Fruit fly (Drosophila melanogaster) whole organism, embryonic: ENCODE measurements around the gene Ide.
A peak's percentile ranks its signal among the peaks of the same experiment; 100 is the strongest.

Experiments used
- Asciz ChIP-seq: fragments of 200-800 bp; sonication (Bioruptor generic); optimal IDR thresholded peaks from 2 replicates; lab custom pipeline; 2017; ENCODE audit warnings: missing biosample characterization, mild to moderate bottlenecking, missing genetic modification characterization, missing genetic modification reagents
- Atf-2 ChIP-seq: fragments of 200-800 bp; sonication (Bioruptor generic); optimal IDR thresholded peaks from 2 replicates; lab custom pipeline; 2016; ENCODE audit warnings: missing biosample characterization, missing genetic modification characterization
- Atf6 ChIP-seq: fragments of 200-800 bp; sonication (Bioruptor generic); IDR thresholded peaks from 2 replicates; pipeline ENCODE4 v1.3.6; 2022; ENCODE audit warnings: missing biosample characterization, missing genetic modification characterization
- Awh ChIP-seq: fragments of 200-800 bp; sonication (Bioruptor generic); IDR thresholded peaks from 2 replicates; pipeline ENCODE4, ENCODE4 v1.3.6; 2022; ENCODE audit warnings: missing biosample characterization, missing genetic modification characterization
- Blimp-1 ChIP-seq: fragments of 200-800 bp; sonication (Bioruptor generic); optimal IDR thresholded peaks from 3 replicates; lab custom pipeline; 2018; ENCODE audit warnings: missing biosample characterization, missing genetic modification characterization, mild to moderate bottlenecking, moderate library complexity, missing genetic modification reagents
- CG10274 ChIP-seq: fragments of 200-800 bp; sonication (Bioruptor generic); optimal IDR thresholded peaks from 3 replicates; lab custom pipeline; 2017; ENCODE audit warnings: missing biosample characterization, mild to moderate bottlenecking, missing genetic modification characterization
- CG13624 ChIP-seq: fragments of 200-800 bp; sonication (Bioruptor generic); optimal IDR thresholded peaks from 2 replicates; lab custom pipeline; 2016; ENCODE audit warnings: missing biosample characterization, missing genetic modification characterization
- CG17612 ChIP-seq: fragments of 200-800 bp; sonication (Bioruptor generic); IDR thresholded peaks from 2 replicates; pipeline ENCODE4 v1.3.6; 2022; ENCODE audit warnings: missing biosample characterization, missing genetic modification characterization
- CG17912 ChIP-seq: fragments of 200-800 bp; sonication (Bioruptor generic); optimal IDR thresholded peaks from 2 replicates; lab custom pipeline; 2018; ENCODE audit warnings: missing biosample characterization, mild to moderate bottlenecking, missing genetic modification characterization
- CG3065 ChIP-seq: fragments of 200-800 bp; sonication (Bioruptor generic); optimal IDR thresholded peaks from 2 replicates; lab custom pipeline; 2016; ENCODE audit warnings: missing biosample characterization, missing genetic modification characterization
- CG32767 ChIP-seq: fragments of 200-800 bp; sonication (Bioruptor generic); IDR thresholded peaks from 2 replicates; pipeline ENCODE4 v1.3.6; 2022; ENCODE audit warnings: missing biosample characterization, missing genetic modification characterization
- CG33557 ChIP-seq: fragments of 200-800 bp; sonication (Bioruptor generic); optimal IDR thresholded peaks from 2 replicates; lab custom pipeline; 2019; ENCODE audit warnings: missing biosample characterization, mild to moderate bottlenecking, missing genetic modification characterization, moderate library complexity
- CG34376 ChIP-seq: fragments of 200-800 bp; sonication (Bioruptor generic); optimal IDR thresholded peaks from 2 replicates; lab custom pipeline; 2018; ENCODE audit warnings: missing biosample characterization, mild to moderate bottlenecking, missing genetic modification characterization
- CG43689 ChIP-seq: fragments of 200-800 bp; sonication (Bioruptor generic); IDR thresholded peaks from 2 replicates; pipeline ENCODE4 v1.3.6; 2022; ENCODE audit warnings: missing biosample characterization, missing genetic modification characterization
- CG5245 ChIP-seq: fragments of 200-800 bp; sonication (Bioruptor generic); optimal IDR thresholded peaks from 3 replicates; lab custom pipeline; 2016; ENCODE audit warnings: missing biosample characterization, missing genetic modification characterization
- CG6689 ChIP-seq: fragments of 200-800 bp; sonication (Bioruptor generic); IDR thresholded peaks from 2 replicates; pipeline ENCODE4 v1.3.6; 2022; ENCODE audit warnings: missing biosample characterization, missing genetic modification characterization
- CG6791 ChIP-seq: fragments of 200-800 bp; sonication (Bioruptor generic); IDR thresholded peaks from 3 replicates; pipeline ENCODE4 v1.3.6; 2022; ENCODE audit warnings: missing biosample characterization, missing genetic modification characterization; ENCODE audit not compliant: partially characterized antibody
- CG7839 ChIP-seq: fragments of 200-800 bp; sonication (Bioruptor generic); optimal IDR thresholded peaks from 3 replicates; lab custom pipeline; 2018; ENCODE audit warnings: missing biosample characterization, mild to moderate bottlenecking, missing genetic modification characterization, moderate library complexity
- CG8281 ChIP-seq: fragments of 200-800 bp; sonication (Bioruptor generic); optimal IDR thresholded peaks from 2 replicates; lab custom pipeline; 2018; ENCODE audit warnings: missing biosample characterization, mild to moderate bottlenecking, missing genetic modification characterization, moderate library complexity
- CG9876 ChIP-seq: fragments of 200-800 bp; sonication (Bioruptor generic); optimal IDR thresholded peaks from 2 replicates; lab custom pipeline; 2016; ENCODE audit warnings: missing biosample characterization, missing genetic modification characterization
- CkIIα-i1 ChIP-seq: fragments of 200-800 bp; sonication (Bioruptor generic); IDR thresholded peaks from 2 replicates; pipeline ENCODE4 v1.3.6; 2022; ENCODE audit warnings: missing biosample characterization, missing genetic modification characterization
- Dll ChIP-seq: fragments of 200-800 bp; sonication (Bioruptor generic); IDR thresholded peaks from 4 replicates; pipeline ENCODE4 v1.3.6; 2022; ENCODE audit warnings: missing biosample characterization, missing genetic modification characterization; ENCODE audit not compliant: partially characterized antibody
- HmgZ ChIP-seq: fragments of 200-800 bp; sonication (Bioruptor generic); optimal IDR thresholded peaks from 2 replicates; lab custom pipeline; 2018; ENCODE audit warnings: missing biosample characterization, mild to moderate bottlenecking, missing genetic modification characterization
- MBD-R2 ChIP-seq: fragments of 200-800 bp; sonication (Bioruptor generic); IDR thresholded peaks from 2 replicates; pipeline ENCODE4 v1.3.6; 2022; ENCODE audit warnings: missing biosample characterization, missing genetic modification characterization
- Nf-YB ChIP-seq: fragments of 200-800 bp; sonication (Bioruptor generic); optimal IDR thresholded peaks from 3 replicates; lab custom pipeline; 2019; ENCODE audit warnings: missing biosample characterization, mild to moderate bottlenecking, missing genetic modification characterization, moderate library complexity
- Pdp1 ChIP-seq, 2 experiments: fragments of 200-800 bp; sonication (Bioruptor generic); optimal IDR thresholded peaks; 3 replicates each; lab custom pipeline; 2016; ENCODE audit warnings: missing biosample characterization in 2 of 2, missing genetic modification characterization in 2 of 2, mild to moderate bottlenecking in 1 of 2, moderate library complexity in 1 of 2
- Ravus ChIP-seq: fragments of 200-800 bp; sonication (Bioruptor generic); IDR thresholded peaks from 2 replicates; pipeline ENCODE4 v1.3.6; 2022; ENCODE audit warnings: missing biosample characterization, missing genetic modification characterization
- Side ChIP-seq: fragments of 200-800 bp; sonication (Bioruptor generic); optimal IDR thresholded peaks from 2 replicates; lab custom pipeline; 2016; ENCODE audit warnings: missing biosample characterization, missing genetic modification characterization
- Six4 ChIP-seq: fragments of 200-800 bp; sonication (Bioruptor generic); optimal IDR thresholded peaks from 2 replicates; lab custom pipeline; 2016; ENCODE audit warnings: missing biosample characterization, missing genetic modification characterization
- Sox102F ChIP-seq: fragments of 200-800 bp; sonication (Bioruptor generic); optimal IDR thresholded peaks from 2 replicates; lab custom pipeline; 2018; ENCODE audit warnings: missing biosample characterization, mild to moderate bottlenecking, missing genetic modification characterization, moderate library complexity
- Sry-β ChIP-seq: fragments of 200-800 bp; sonication (Bioruptor generic); optimal IDR thresholded peaks from 2 replicates; lab custom pipeline; 2018; ENCODE audit warnings: missing biosample characterization, mild to moderate bottlenecking, missing genetic modification characterization, moderate library complexity
- Stat92E ChIP-seq, 3 experiments: fragments of >200 bp in 2 of 3; fragments of 200-800 bp in 1 of 3; sonication (Bioruptor generic) in 1 of 3; optimal IDR thresholded peaks; 2 replicates each; lab custom pipeline; 2017 to 2019; ENCODE audit warnings: missing biosample characterization in 3 of 3, missing genetic modification characterization in 3 of 3, mild to moderate bottlenecking in 1 of 3, moderate library complexity in 1 of 3
- Trl ChIP-seq, 3 experiments: fragments of >200 bp in 2 of 3; fragments of 200-800 bp in 1 of 3; sonication (Bioruptor generic) in 1 of 3; optimal IDR thresholded peaks; 2 replicates in 1 of 3; 3 replicates in 2 of 3; lab custom pipeline; 2016 to 2017; ENCODE audit warnings: missing biosample characterization in 1 of 3, missing genetic modification characterization in 1 of 3
- Xrp1 ChIP-seq: fragments of 200-800 bp; sonication (Bioruptor generic); IDR thresholded peaks from 2 replicates; pipeline ENCODE4 v1.3.6; 2022; ENCODE audit warnings: missing biosample characterization, missing genetic modification characterization
- ac ChIP-seq: fragments of 200-800 bp; sonication (Bioruptor generic); optimal IDR thresholded peaks from 3 replicates; lab custom pipeline; 2017; ENCODE audit warnings: missing biosample characterization, mild to moderate bottlenecking, missing genetic modification characterization
- br ChIP-seq: fragments of >200 bp; optimal IDR thresholded peaks from 2 replicates; lab custom pipeline; 2017
- dati ChIP-seq: fragments of 200-800 bp; sonication (Bioruptor generic); IDR thresholded peaks from 2 replicates; pipeline ENCODE4 v1.3.6; 2022; ENCODE audit warnings: missing biosample characterization, missing genetic modification characterization
- ftz-f1 ChIP-seq: fragments of 200-800 bp; sonication (Bioruptor generic); optimal IDR thresholded peaks from 2 replicates; lab custom pipeline; 2016; ENCODE audit warnings: missing biosample characterization, missing genetic modification characterization
- fu2 ChIP-seq: fragments of 200-800 bp; sonication (Bioruptor generic); optimal IDR thresholded peaks from 2 replicates; lab custom pipeline; 2016; ENCODE audit warnings: missing biosample characterization, missing genetic modification characterization
- kni ChIP-seq: fragments of 200-800 bp; sonication (Bioruptor generic); optimal IDR thresholded peaks from 3 replicates; lab custom pipeline; 2017; ENCODE audit warnings: mild to moderate bottlenecking, missing biosample characterization, missing genetic modification reagents, missing genetic modification characterization
- lbe ChIP-seq: fragments of 200-800 bp; sonication (Bioruptor generic); optimal IDR thresholded peaks from 2 replicates; lab custom pipeline; 2016; ENCODE audit warnings: missing biosample characterization, mild to moderate bottlenecking, missing genetic modification characterization
- lilli ChIP-seq: fragments of 200-800 bp; sonication (Bioruptor generic); optimal IDR thresholded peaks from 3 replicates; lab custom pipeline; 2016; ENCODE audit warnings: missing biosample characterization, missing genetic modification characterization
- lmd ChIP-seq: fragments of 200-800 bp; sonication (Bioruptor generic); IDR thresholded peaks from 2 replicates; pipeline ENCODE4 v1.3.6; 2022; ENCODE audit warnings: missing biosample characterization, missing genetic modification characterization
- lov ChIP-seq, 2 experiments: fragments of 200-800 bp in 1 of 2; fragments of >200 bp in 1 of 2; sonication (Bioruptor generic) in 1 of 2; IDR thresholded peaks in 1 of 2; optimal IDR thresholded peaks in 1 of 2; 2 replicates in 1 of 2; 3 replicates in 1 of 2; pipeline versions ENCODE4 v1.3.6 to Lab custom; 2017 to 2022; ENCODE audit warnings: missing biosample characterization in 1 of 2, missing genetic modification characterization in 1 of 2
- pb ChIP-seq: fragments of 200-800 bp; sonication (Bioruptor generic); optimal IDR thresholded peaks from 3 replicates; lab custom pipeline; 2016; ENCODE audit warnings: missing biosample characterization, missing genetic modification characterization
- rib ChIP-seq: fragments of 200-800 bp; sonication (Bioruptor generic); IDR thresholded peaks from 2 replicates; pipeline ENCODE4 v1.3.6; 2022; ENCODE audit warnings: missing biosample characterization, missing genetic modification characterization
- run ChIP-seq: fragments of 200-800 bp; sonication (Bioruptor generic); optimal IDR thresholded peaks from 3 replicates; lab custom pipeline; 2018; ENCODE audit warnings: missing biosample characterization, mild to moderate bottlenecking, missing genetic modification characterization
- slp2 ChIP-seq: fragments of 200-800 bp; sonication (Bioruptor generic); optimal IDR thresholded peaks from 2 replicates; lab custom pipeline; 2016; ENCODE audit warnings: missing biosample characterization, missing genetic modification characterization
- tin ChIP-seq: fragments of 200-800 bp; sonication (Bioruptor generic); optimal IDR thresholded peaks from 3 replicates; lab custom pipeline; 2016; ENCODE audit warnings: missing biosample characterization, missing genetic modification characterization
- wek ChIP-seq: fragments of 200-800 bp; sonication (Bioruptor generic); optimal IDR thresholded peaks from 3 replicates; lab custom pipeline; 2018; ENCODE audit warnings: missing biosample characterization, mild to moderate bottlenecking, missing genetic modification characterization, moderate library complexity

The Ide gene

DNA sequence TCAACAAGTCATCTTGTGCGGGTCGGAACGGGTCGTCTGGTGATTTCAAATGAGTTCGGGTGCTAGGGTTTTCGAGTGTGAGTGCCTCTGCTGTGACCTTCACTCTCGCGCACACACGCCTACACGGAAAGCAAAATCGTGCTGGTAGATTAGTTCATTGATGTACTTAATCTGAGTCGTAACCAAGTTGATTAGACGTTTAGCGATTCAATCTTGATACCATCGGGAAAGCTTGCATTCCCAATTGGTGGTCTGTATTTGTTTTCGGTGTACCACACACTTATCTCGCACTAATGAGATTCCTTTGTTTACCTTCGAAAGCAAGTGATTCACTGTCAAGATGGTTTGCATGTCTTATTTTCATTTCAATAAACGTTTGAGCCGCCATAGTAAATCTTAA is 13.3 kb upstream of the Ide start (continued):
- no peak for TF ChIP-seq Blimp-1 (GFP tag; lab: Kevin White, UChicago)
- TF ChIP-seq CG43689 (GFP tag; lab: Robert Waterston, UW) = peak; percentile 24; the same call in 1 of the 2 replicates
- TF ChIP-seq Xrp1 (GFP tag; lab: Robert Waterston, UW) = peak; percentile 57
- TF ChIP-seq Atf-2 = no peak
- TF ChIP-seq tin (GFP tag; lab: Kevin White, UChicago) = no peak
- no peak for TF ChIP-seq CG8281
- TF ChIP-seq CG7839 (tag; lab: Kevin White, UChicago) = peak; percentile 53
- peak; percentile 47 for TF ChIP-seq pb
- no peak for TF ChIP-seq Ravus (GFP tag; lab: Robert Waterston, UW)
- no peak for TF ChIP-seq CG17912 (GFP tag; lab: Kevin White, UChicago)
- TF ChIP-seq Sox102F (GFP tag; lab: Kevin White, UChicago) = peak; percentile 28
- TF ChIP-seq Nf-YB (GFP tag; lab: Kevin White, UChicago) = no peak
- TF ChIP-seq lilli (GFP tag; lab: Kevin White, UChicago) = peak; percentile 68
- TF ChIP-seq CG10274 (GFP tag; lab: Kevin White, UChicago) = no peak
- TF ChIP-seq Stat92E (GFP tag; optimal IDR thresholded peaks at IDR 0.05; lab: Kevin White, UChicago) = no peak
- TF ChIP-seq Atf6 (GFP tag; lab: Robert Waterston, UW) = peak; percentile 70
- peak; percentile 11 for TF ChIP-seq Side
- TF ChIP-seq br = no peak
- TF ChIP-seq rib (GFP tag; lab: Robert Waterston, UW) = 0 out of 2 replicates have a peak, but pooled peaks have one; percentile 19
- TF ChIP-seq CG13624 = peak; percentile 20
- no peak for TF ChIP-seq CG3065
- TF ChIP-seq dati = no peak
- no peak for TF ChIP-seq ac (GFP tag; lab: Kevin White, UChicago)
- no peak for TF ChIP-seq fu2 (GFP tag; lab: Kevin White, UChicago)
- TF ChIP-seq Trl (optimal IDR thresholded peaks at IDR 0.05; lab: Kevin White, UChicago) = no peak
- peak; percentile 31 for TF ChIP-seq Trl (GFP tag; optimal IDR thresholded peaks at IDR 0.05; lab: Kevin White, UChicago)
- peak in 1 of 2 experiments; percentile 56 for TF ChIP-seq Pdp1 (GFP tag; optimal IDR thresholded peaks at IDR 0.05; lab: Kevin White, UChicago)
- no peak for TF ChIP-seq Six4 (GFP tag; lab: Kevin White, UChicago)
- TF ChIP-seq CG34376 = peak; percentile 86
- TF ChIP-seq kni = no peak
- no peak for TF ChIP-seq Dll (GFP tag; lab: Robert Waterston, UW)
- 0 out of 2 replicates have a peak, but pooled peaks have one; percentile 32 for TF ChIP-seq Awh (GFP tag; lab: Robert Waterston, UW)
- no peak for TF ChIP-seq lov (optimal IDR thresholded peaks at IDR 0.05; lab: Kevin White, UChicago)
- TF ChIP-seq lov (GFP tag; IDR thresholded peaks at IDR 0.05; lab: Robert Waterston, UW) = no peak
- no peak for TF ChIP-seq CG32767 (GFP tag; lab: Robert Waterston, UW)
- TF ChIP-seq lmd (GFP tag; lab: Robert Waterston, UW) = peak; percentile 15; the same call in 1 of the 2 replicates
- TF ChIP-seq lbe (GFP tag; lab: Kevin White, UChicago) = no peak
- TF ChIP-seq CG6791 (GFP tag; lab: Robert Waterston, UW) = no peak
- peak; percentile 42 for TF ChIP-seq HmgZ (tag; lab: Kevin White, UChicago)
- TF ChIP-seq MBD-R2 = no peak
- TF ChIP-seq CG5245 (GFP tag; lab: Kevin White, UChicago) = peak; percentile 1
- TF ChIP-seq ftz-f1 (GFP tag; lab: Kevin White, UChicago) = peak; percentile 79
- no peak for TF ChIP-seq CG33557 (GFP tag; lab: Kevin White, UChicago)
- TF ChIP-seq wek (GFP tag; lab: Kevin White, UChicago) = no peak
- no peak for TF ChIP-seq CG9876
- TF ChIP-seq slp2 (GFP tag; lab: Kevin White, UChicago) = no peak
- peak; percentile 37; the same call in 1 of the 2 replicates for TF ChIP-seq CG6689
- no peak for TF ChIP-seq CkIIα-i1 (GFP tag; lab: Robert Waterston, UW)
- TF ChIP-seq Sry-β (GFP tag; lab: Kevin White, UChicago) = no peak
- no peak for TF ChIP-seq CG17612 (GFP tag; lab: Robert Waterston, UW)
- TF ChIP-seq run (tag; lab: Kevin White, UChicago) = no peak
- no peak for TF ChIP-seq Asciz (GFP tag; lab: Kevin White, UChicago)
